Fruit fly (Drosophila melanogaster): ENCODE measurements around the gene Usp7.

The Usp7 gene

DNA sequence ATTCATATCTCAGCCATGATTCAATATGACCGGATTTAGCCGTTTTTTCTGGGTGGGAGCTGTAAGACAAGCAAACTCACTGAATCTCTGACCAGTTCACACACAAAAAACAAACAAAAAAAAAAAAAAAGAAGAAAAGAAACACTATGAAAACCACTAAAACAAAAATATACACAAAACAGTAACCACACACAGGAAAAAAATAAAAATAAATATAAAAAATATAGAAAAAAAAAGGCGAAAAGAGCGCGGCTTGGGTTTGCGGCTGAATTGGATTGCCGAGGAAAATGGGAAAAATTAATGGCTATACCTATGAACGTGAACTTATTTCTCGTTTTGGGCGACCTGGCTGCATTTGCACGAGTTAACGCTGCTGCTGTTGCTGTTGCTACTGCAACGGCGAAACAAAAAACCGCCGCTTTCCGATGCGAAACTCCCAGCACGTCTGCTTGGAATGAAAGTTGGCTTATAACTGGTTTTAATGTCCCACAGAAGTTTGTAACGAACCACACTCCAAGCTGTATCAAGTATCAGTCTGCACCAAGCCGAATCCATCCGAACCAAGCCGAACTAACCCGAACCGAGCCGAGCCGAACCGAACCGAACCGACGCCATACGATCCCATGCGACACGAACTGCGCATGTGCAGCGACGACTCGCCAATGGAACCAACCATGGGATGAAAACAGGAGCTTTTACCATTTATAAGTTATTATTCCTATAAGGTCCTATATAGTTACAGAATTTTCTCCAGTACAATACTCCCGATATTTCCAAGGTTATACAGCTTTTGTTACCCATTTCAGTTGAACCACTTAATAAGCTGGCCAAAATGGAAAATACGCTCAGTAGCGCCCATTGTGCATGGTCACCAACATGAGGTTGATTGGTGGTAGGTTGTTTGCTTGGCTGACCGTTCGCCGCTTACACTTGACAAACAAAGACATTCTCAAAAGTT lies 25.1 kb downstream of the Usp7 start, which contains the start of gene fw (continued):
- TF ChIP-seq rib (GFP tag; IDR thresholded peaks at IDR 0.05) (peak; percentile 27; the same call in 1 of the 2 replicates), lilli (GFP tag; optimal IDR thresholded peaks at IDR 0.05) (peak; percentile 51), CG10267 (tag; optimal IDR thresholded peaks at IDR 0.05) (peak; percentile 9), CG17359 (tag; optimal IDR thresholded peaks at IDR 0.05) (peak; percentile 59), chm (GFP tag; IDR thresholded peaks at IDR 0.05) (no peak), Sox102F (GFP tag; optimal IDR thresholded peaks at IDR 0.05) (peak; percentile 46), CG8944 (GFP tag; optimal IDR thresholded peaks at IDR 0.05) (peak; percentile 0), Ets65A (GFP tag) (peak; percentile 80), peb (GFP tag; IDR thresholded peaks at IDR 0.05) (0 out of 2 replicates have a peak, but pooled peaks have one; percentile 38), CG13424 (tag; optimal IDR thresholded peaks at IDR 0.05) (no peak), inv (GFP tag; IDR thresholded peaks at IDR 0.05; ENCODE audit: partially characterized antibody) (no peak), stc (GFP tag; IDR thresholded peaks at IDR 0.05) (0 out of 2 replicates have a peak, but pooled peaks have one; percentile 14), wek (GFP tag; optimal IDR thresholded peaks at IDR 0.05) (no peak), slbo (GFP tag; IDR thresholded peaks at IDR 0.05) (peak; percentile 50), gfzf (GFP tag; optimal IDR thresholded peaks at IDR 0.05) (no peak), Xrp1 (GFP tag; IDR thresholded peaks at IDR 0.05) (peak; percentile 56; the same call in 1 of the 2 replicates), CG12744 (GFP tag; optimal IDR thresholded peaks at IDR 0.05) (peak; percentile 21), da (GFP tag; optimal IDR thresholded peaks at IDR 0.05) (no peak), slp2 (GFP tag; optimal IDR thresholded peaks at IDR 0.05) (peak; percentile 41), CG9817 (tag; optimal IDR thresholded peaks at IDR 0.05) (peak; percentile 14), CG14050 (GFP tag; IDR thresholded peaks at IDR 0.05) (0 out of 3 replicates have a peak, but pooled peaks have one; percentile 24), ase (GFP tag; IDR thresholded peaks at IDR 0.05) (peak; percentile 55; the same call in 1 of the 3 replicates), CG17829 (tag; optimal IDR thresholded peaks at IDR 0.05) (peak; percentile 22), H2.0 (GFP tag; IDR thresholded peaks at IDR 0.05) (peak; percentile 46), lmd (GFP tag; IDR thresholded peaks at IDR 0.05) (peak; percentile 18; the same call in 1 of the 2 replicates), Pdp1 (GFP tag; optimal IDR thresholded peaks at IDR 0.05) (peak in 1 of 2 experiments; percentile 32), Hsf (GFP tag; optimal IDR thresholded peaks at IDR 0.05) (peak; percentile 28), CG17568 (GFP tag; optimal IDR thresholded peaks at IDR 0.05) (peak; percentile 32), CG32532 (GFP tag; IDR thresholded peaks at IDR 0.05) (peak; percentile 54), CG18599 (GFP tag; optimal IDR thresholded peaks at IDR 0.05) (peak; percentile 45), Rfx (GFP tag; IDR thresholded peaks at IDR 0.05) (peak; percentile 60; the same call in 1 of the 2 replicates), ewg (GFP tag; optimal IDR thresholded peaks at IDR 0.05) (peak; percentile 12), CG1233 (GFP tag; optimal IDR thresholded peaks at IDR 0.05) (peak; percentile 20), salm (tag; optimal IDR thresholded peaks at IDR 0.05) (no peak), row (GFP tag; IDR thresholded peaks at IDR 0.05) (peak; percentile 52), Antp (GFP tag; optimal IDR thresholded peaks at IDR 0.05) (peak; percentile 36), PHDP (tag; optimal IDR thresholded peaks at IDR 0.05) (peak; percentile 38), CG33213 (GFP tag; optimal IDR thresholded peaks at IDR 0.05) (peak; percentile 10), Ets97D (GFP tag; optimal IDR thresholded peaks at IDR 0.05) (no peak), bab2 (GFP tag; optimal IDR thresholded peaks at IDR 0.05) (peak; percentile 15), D (optimal IDR thresholded peaks at IDR 0.05) (no peak), D (GFP tag; optimal IDR thresholded peaks at IDR 0.05) (peak; percentile 37), zfh1 (GFP tag; IDR thresholded peaks at IDR 0.05) (peak; percentile 37; the same call in 1 of the 3 replicates), Meics (GFP tag; optimal IDR thresholded peaks at IDR 0.05) (peak; percentile 24), CG9932 (GFP tag; IDR thresholded peaks at IDR 0.05) (peak; percentile 40; the same call in 1 of the 2 replicates), dysf (GFP tag; IDR thresholded peaks at IDR 0.05) (0 out of 3 replicates have a peak, but pooled peaks have one; percentile 33), CG7786 (GFP tag; optimal IDR thresholded peaks at IDR 0.05) (peak; percentile 16), CG8290 (GFP tag; optimal IDR thresholded peaks at IDR 0.05) (peak; percentile 31), CG8290 (tag; optimal IDR thresholded peaks at IDR 0.05) (peak in 1 of 2 experiments; percentile 35)
